Worm (Caenorhabditis elegans) whole organism, L4 larva: ENCODE results near the gene C05D11.13.
A peak's percentile ranks its signal among the peaks of the same experiment; 100 is the strongest.

ENCODE experiments used
- F10B5.3 ChIP-seq: sonication (generic microtip); optimal IDR thresholded peaks from 2 replicates; lab custom pipeline; 2016; ENCODE audit warnings: mild to moderate bottlenecking, missing genetic modification characterization, missing compliant biosample characterization
- F37D6.2 ChIP-seq: sonication (generic microtip); optimal IDR thresholded peaks from 2 replicates; lab custom pipeline; 2016; ENCODE audit warnings: mild to moderate bottlenecking, missing genetic modification characterization, missing compliant biosample characterization
- F44E2.7 ChIP-seq: fragments of 200-800 bp; sonication (Bioruptor generic); IDR thresholded peaks from 2 replicates; pipeline ENCODE4 v2.1.2; 2022; ENCODE audit warnings: missing genetic modification characterization, missing compliant biosample characterization
- T20F7.1 ChIP-seq: fragments of 200-800 bp; sonication (Bioruptor generic); optimal IDR thresholded peaks from 2 replicates; lab custom pipeline; 2018; ENCODE audit warnings: mild to moderate bottlenecking, missing genetic modification characterization, missing compliant biosample characterization
- Y48G9A.11 ChIP-seq: fragments of 200-800 bp; sonication (Bioruptor generic); IDR thresholded peaks from 2 replicates; pipeline ENCODE4 v1.3.6; 2022; ENCODE audit warnings: missing genetic modification reagents, missing genetic modification characterization, missing compliant biosample characterization
- Y75B8A.6 ChIP-seq: fragments of 200-800 bp; sonication (Bioruptor generic); IDR thresholded peaks from 2 replicates; pipeline ENCODE4 v1.3.6; 2022; ENCODE audit warnings: missing genetic modification reagents, missing genetic modification characterization, missing compliant biosample characterization
- attf-4 ChIP-seq: sonication (generic microtip); optimal IDR thresholded peaks from 3 replicates; lab custom pipeline; 2017; ENCODE audit warnings: missing biosample characterization, missing genetic modification characterization
- ceh-28 ChIP-seq: fragments of 150-350 bp; optimal IDR thresholded peaks from 2 replicates; lab custom pipeline; 2014; ENCODE audit warnings: missing biosample characterization, missing genetic modification reagents, missing genetic modification characterization
- ceh-32 ChIP-seq: sonication (generic microtip); optimal IDR thresholded peaks from 2 replicates; lab custom pipeline; 2016; ENCODE audit warnings: mild to moderate bottlenecking, missing genetic modification characterization, missing compliant biosample characterization; ENCODE audit not compliant: poor library complexity
- ceh-62 ChIP-seq: sonication (generic microtip); optimal IDR thresholded peaks from 2 replicates; lab custom pipeline; 2017; ENCODE audit warnings: missing biosample characterization, missing genetic modification characterization
- ces-1 ChIP-seq: fragments of 150-350 bp; sonication (generic microtip); optimal IDR thresholded peaks from 4 replicates; lab custom pipeline; 2014; ENCODE audit warnings: missing biosample characterization, missing genetic modification reagents, missing genetic modification characterization
- ctbp-1 ChIP-seq: fragments of 200-800 bp; sonication (Bioruptor generic); IDR thresholded peaks from 2 replicates; pipeline ENCODE4 v1.3.6; 2022; ENCODE audit warnings: missing genetic modification reagents, missing genetic modification characterization, missing compliant biosample characterization
- daf-16 ChIP-seq, 3 experiments: sonication (generic microtip); optimal IDR thresholded peaks; 2 replicates each; lab custom pipeline; 2016 to 2017; ENCODE audit warnings: missing genetic modification characterization in 3 of 3, missing genetic modification reagents in 3 of 3, mild to moderate bottlenecking in 2 of 3, missing compliant biosample characterization in 2 of 3, missing biosample characterization in 1 of 3, moderate library complexity in 1 of 3
- dmd-9 ChIP-seq: fragments of 200-800 bp; sonication (Bioruptor generic); IDR thresholded peaks from 2 replicates; pipeline ENCODE4 v1.3.6; 2022; ENCODE audit warnings: missing genetic modification reagents, missing genetic modification characterization, missing compliant biosample characterization
- dpl-1 ChIP-seq: fragments of 150-350 bp; optimal IDR thresholded peaks from 2 replicates; lab custom pipeline; 2014; ENCODE audit warnings: missing biosample characterization, missing genetic modification reagents, missing genetic modification characterization
- duxl-1 ChIP-seq: sonication (generic microtip); optimal IDR thresholded peaks from 2 replicates; lab custom pipeline; 2016; ENCODE audit warnings: mild to moderate bottlenecking, missing genetic modification characterization, moderate library complexity, missing compliant biosample characterization; ENCODE audit not compliant: poor library complexity
- egl-43 ChIP-seq: fragments of 200-800 bp; sonication (Bioruptor generic); IDR thresholded peaks from 2 replicates; pipeline ENCODE4 v1.3.6; 2022; ENCODE audit warnings: missing genetic modification reagents, missing genetic modification characterization, missing compliant biosample characterization
- fos-1 ChIP-seq: fragments of 150-350 bp; optimal IDR thresholded peaks from 2 replicates; lab custom pipeline; 2014; ENCODE audit warnings: missing biosample characterization, missing genetic modification characterization
- hlh-30 ChIP-seq: sonication (generic microtip); optimal IDR thresholded peaks from 2 replicates; lab custom pipeline; 2017; ENCODE audit warnings: antibody characterized with exemption, mild to moderate bottlenecking, missing genetic modification characterization, missing compliant biosample characterization; ENCODE audit not compliant: insufficient read depth
- jun-1 ChIP-seq: fragments of 150-350 bp; optimal IDR thresholded peaks from 2 replicates; lab custom pipeline; 2014; ENCODE audit warnings: missing biosample characterization, missing genetic modification reagents, missing genetic modification characterization
- lin-1 ChIP-seq: fragments of 200-800 bp; sonication (Bioruptor generic); IDR thresholded peaks from 2 replicates; pipeline ENCODE4 v1.3.6; 2022; ENCODE audit warnings: missing genetic modification reagents, missing genetic modification characterization, missing compliant biosample characterization
- lin-13 ChIP-seq: fragments of 150-350 bp; optimal IDR thresholded peaks from 2 replicates; lab custom pipeline; 2014; ENCODE audit warnings: missing biosample characterization, missing genetic modification reagents, missing genetic modification characterization
- lin-15B ChIP-seq: fragments of 150-350 bp; sonication (generic microtip); optimal IDR thresholded peaks from 3 replicates; lab custom pipeline; 2014; ENCODE audit warnings: missing biosample characterization, missing genetic modification characterization
- lin-39 ChIP-seq: fragments of 150-350 bp; optimal IDR thresholded peaks from 2 replicates; lab custom pipeline; 2014; ENCODE audit warnings: missing biosample characterization, missing genetic modification reagents, missing genetic modification characterization
- lir-3 ChIP-seq: sonication (generic microtip); optimal IDR thresholded peaks from 2 replicates; lab custom pipeline; 2016; ENCODE audit warnings: mild to moderate bottlenecking, missing genetic modification characterization, missing compliant biosample characterization
- madf-9 ChIP-seq: fragments of 200-800 bp; sonication (Bioruptor generic); conservative IDR thresholded peaks from 2 replicates; pipeline ENCODE4 v1.3.6; 2022; ENCODE audit warnings: missing genetic modification reagents, missing genetic modification characterization, missing compliant biosample characterization
- mes-2 ChIP-seq: sonication (generic microtip); optimal IDR thresholded peaks from 2 replicates; lab custom pipeline; 2016; ENCODE audit warnings: missing genotype, mild to moderate bottlenecking, missing genetic modification characterization, missing compliant biosample characterization; ENCODE audit not compliant: poor library complexity, severe bottlenecking
- mxl-3 ChIP-seq: fragments of 200-800 bp; sonication (Bioruptor generic); optimal IDR thresholded peaks from 2 replicates; lab custom pipeline; 2018; ENCODE audit warnings: mild to moderate bottlenecking, missing genetic modification characterization, missing compliant biosample characterization
- nhr-10 ChIP-seq: fragments of 150-350 bp; optimal IDR thresholded peaks from 2 replicates; lab custom pipeline; 2014; ENCODE audit warnings: missing biosample characterization, missing genetic modification characterization
- nhr-11 ChIP-seq: fragments of 150-350 bp; optimal IDR thresholded peaks from 2 replicates; lab custom pipeline; 2014; ENCODE audit warnings: missing biosample characterization, missing genetic modification characterization
- nhr-111 ChIP-seq: fragments of 200-800 bp; sonication (Bioruptor generic); optimal IDR thresholded peaks from 2 replicates; lab custom pipeline; 2018; ENCODE audit warnings: mild to moderate bottlenecking, missing genetic modification characterization, missing compliant biosample characterization
- nhr-28 ChIP-seq: fragments of 150-350 bp; optimal IDR thresholded peaks from 2 replicates; lab custom pipeline; 2014; ENCODE audit warnings: missing biosample characterization, missing genetic modification characterization
- nhr-42 ChIP-seq: fragments of 200-800 bp; sonication (Bioruptor generic); IDR thresholded peaks from 2 replicates; pipeline ENCODE4 v1.3.6; 2022; ENCODE audit warnings: missing genetic modification characterization, missing compliant biosample characterization
- nhr-48 ChIP-seq: sonication (generic microtip); optimal IDR thresholded peaks from 2 replicates; lab custom pipeline; 2016; ENCODE audit warnings: mild to moderate bottlenecking, missing genetic modification characterization, missing compliant biosample characterization
- nhr-6 ChIP-seq: fragments of 150-350 bp; optimal IDR thresholded peaks from 2 replicates; lab custom pipeline; 2014; ENCODE audit warnings: missing biosample characterization, missing genetic modification characterization
- nhr-76 ChIP-seq: fragments of 150-350 bp; optimal IDR thresholded peaks from 2 replicates; lab custom pipeline; 2014; ENCODE audit warnings: missing biosample characterization, missing genetic modification characterization
- nhr-77 ChIP-seq: fragments of 150-350 bp; optimal IDR thresholded peaks from 2 replicates; lab custom pipeline; 2014; ENCODE audit warnings: missing biosample characterization, missing genetic modification characterization
- pha-4 ChIP-seq, 2 experiments: fragments of 150-350 bp in 1 of 2; fragments of 200-800 bp in 1 of 2; sonication (Bioruptor generic) in 1 of 2; IDR thresholded peaks in 1 of 2; optimal IDR thresholded peaks in 1 of 2; 2 replicates each; pipeline versions ENCODE4 v1.3.6 to Lab custom; 2014 to 2022; ENCODE audit warnings: missing genetic modification characterization in 2 of 2, missing genetic modification reagents in 2 of 2, missing biosample characterization in 1 of 2, missing compliant biosample characterization in 1 of 2
- pqm-1 ChIP-seq: sonication (generic microtip); optimal IDR thresholded peaks from 2 replicates; lab custom pipeline; 2017; ENCODE audit warnings: missing biosample characterization, missing genetic modification characterization
- sdz-12 ChIP-seq: fragments of 200-800 bp; sonication (Bioruptor generic); optimal IDR thresholded peaks from 2 replicates; lab custom pipeline; 2018; ENCODE audit warnings: mild to moderate bottlenecking, missing genetic modification characterization, missing compliant biosample characterization
- snpc-4 ChIP-seq: fragments of 150-350 bp; optimal IDR thresholded peaks from 2 replicates; lab custom pipeline; 2014; ENCODE audit warnings: missing biosample characterization, missing genetic modification characterization
- spr-1 ChIP-seq: sonication (generic microtip); optimal IDR thresholded peaks from 2 replicates; lab custom pipeline; 2016; ENCODE audit warnings: mild to moderate bottlenecking, missing genetic modification characterization, missing compliant biosample characterization
- spr-3 ChIP-seq: fragments of 200-800 bp; sonication (Bioruptor generic); optimal IDR thresholded peaks from 2 replicates; lab custom pipeline; 2018; ENCODE audit warnings: mild to moderate bottlenecking, missing genetic modification characterization, missing compliant biosample characterization
- unc-62 ChIP-seq, 3 experiments: fragments of 150-350 bp in 1 of 3; sonication (generic microtip); optimal IDR thresholded peaks in 2 of 3; peaks in 1 of 3; 1 replicate in 1 of 3; 2 replicates in 2 of 3; lab custom pipeline; 2014 to 2017; ENCODE audit warnings: missing biosample characterization in 3 of 3, missing genetic modification characterization in 3 of 3, missing genetic modification reagents in 3 of 3, missing genotype in 1 of 3
- vab-7 ChIP-seq: fragments of 200-800 bp; sonication (Bioruptor generic); IDR thresholded peaks from 2 replicates; pipeline ENCODE4 v1.3.6; 2022; ENCODE audit warnings: missing genetic modification reagents, missing genetic modification characterization, missing compliant biosample characterization
- zag-1 ChIP-seq: fragments of 150-350 bp; optimal IDR thresholded peaks from 2 replicates; lab custom pipeline; 2014; ENCODE audit warnings: missing biosample characterization, missing genetic modification characterization
- zfp-3 ChIP-seq: fragments of 200-800 bp; sonication (Bioruptor generic); conservative IDR thresholded peaks from 2 replicates; pipeline ENCODE4 v1.3.6; 2022; ENCODE audit warnings: missing genetic modification reagents, missing genetic modification characterization, missing compliant biosample characterization
- zip-11 ChIP-seq: fragments of 200-800 bp; sonication (Bioruptor generic); IDR thresholded peaks from 2 replicates; pipeline ENCODE4 v1.3.6; 2022; ENCODE audit warnings: missing genetic modification characterization, missing compliant biosample characterization
- zip-2 ChIP-seq: fragments of 150-350 bp; optimal IDR thresholded peaks from 2 replicates; lab custom pipeline; 2014; ENCODE audit warnings: missing biosample characterization, missing genetic modification characterization
- ztf-7 ChIP-seq: fragments of 150-350 bp; optimal IDR thresholded peaks from 2 replicates; lab custom pipeline; 2014; ENCODE audit warnings: missing biosample characterization, missing genetic modification characterization

C05D11.13 gene

ce11 chrIII:6420995-6421404 lies 23.4 kb downstream of the C05D11.13 start (continued):
- TF ChIP-seq hlh-30 (tag; lab: Kevin White, UChicago) (peak; percentile 97), nhr-42 (GFP tag; lab: Robert Waterston, UW) (peak; percentile 85), nhr-111 (no peak), nhr-28 (tag; lab: Kevin White, UChicago) (peak; percentile 86), lin-39 (no peak), mxl-3 (GFP tag; lab: Kevin White, UChicago) (peak; percentile 98), egl-43 (GFP tag; lab: Robert Waterston, UW) (peak; percentile 88), zip-2 (tag; lab: Kevin White, UChicago) (no peak), zag-1 (tag; lab: Kevin White, UChicago) (no peak), ces-1 (GFP tag; lab: Kevin White, UChicago) (no peak), F10B5.3 (peak; percentile 34), duxl-1 (peak; percentile 46), pha-4 (GFP tag; IDR thresholded peaks at IDR 0.05; lab: Robert Waterston, UW) (peak; percentile 92), pha-4 (tag; optimal IDR thresholded peaks at IDR 0.05; lab: Kevin White, UChicago) (no peak), ceh-28 (no peak), zfp-3 (GFP tag; lab: Robert Waterston, UW) (peak; percentile 88), F37D6.2 (tag; lab: Kevin White, UChicago) (peak; percentile 39), zip-11 (no peak), spr-1 (peak; percentile 72), daf-16 (GFP tag; optimal IDR thresholded peaks at IDR 0.05; lab: Kevin White, UChicago) (peak; percentile 70 to 83), daf-16 (tag; optimal IDR thresholded peaks at IDR 0.05; lab: Kevin White, UChicago) (peak; percentile 58), nhr-48 (peak; percentile 93), lin-13 (GFP tag; lab: Kevin White, UChicago) (peak; percentile 10), nhr-10 (tag; lab: Kevin White, UChicago) (no peak), lin-1 (GFP tag; lab: Robert Waterston, UW) (peak; percentile 95), ctbp-1 (GFP tag; lab: Robert Waterston, UW) (peak; percentile 56; the same call in 1 of the 2 replicates), snpc-4 (tag; lab: Kevin White, UChicago) (no peak), fos-1 (tag; lab: Kevin White, UChicago) (no peak), F44E2.7 (GFP tag; lab: Robert Waterston, UW) (no peak), unc-62 (GFP tag; optimal IDR thresholded peaks at IDR 0.05 in 1 of 2; lab: Kevin White, UChicago) (peak in 1 of 2 experiments; percentile 99), unc-62 (tag; optimal IDR thresholded peaks at IDR 0.05; lab: Kevin White, UChicago) (no peak), spr-3 (peak; percentile 78), ceh-62 (tag; lab: Kevin White, UChicago) (no peak), Y48G9A.11 (GFP tag; lab: Robert Waterston, UW) (no peak), pqm-1 (tag; lab: Kevin White, UChicago) (no peak), nhr-76 (peak; percentile 40), jun-1 (tag; lab: Kevin White, UChicago) (peak; percentile 27), dpl-1 (GFP tag; lab: Kevin White, UChicago) (peak; percentile 18), lin-15B (tag; lab: Kevin White, UChicago) (no peak), Y75B8A.6 (GFP tag; lab: Robert Waterston, UW) (0 out of 2 replicates have a peak, but pooled peaks have one; percentile 22), T20F7.1 (peak; percentile 76), mes-2 (tag; lab: Kevin White, UChicago) (peak; percentile 55), dmd-9 (GFP tag; lab: Robert Waterston, UW) (peak; percentile 73; the same call in 1 of the 2 replicates), nhr-77 (tag; lab: Kevin White, UChicago) (peak; percentile 10), vab-7 (no peak), nhr-6 (tag; lab: Kevin White, UChicago) (peak; percentile 49), lir-3 (tag; lab: Kevin White, UChicago) (no peak), madf-9 (GFP tag; lab: Robert Waterston, UW) (peak; percentile 68), nhr-11 (peak; percentile 82), sdz-12 (GFP tag; lab: Kevin White, UChicago) (no peak), ceh-32 (tag; lab: Kevin White, UChicago) (no peak), attf-4 (tag; lab: Kevin White, UChicago) (no peak), ztf-7 (tag; lab: Kevin White, UChicago) (no peak)
